Worm (Caenorhabditis elegans): Measurements from ENCODE around the gene F02C9.2.
A peak's percentile ranks its signal among the peaks of the same experiment; 100 is the strongest.

The F02C9.2 gene

DNA sequence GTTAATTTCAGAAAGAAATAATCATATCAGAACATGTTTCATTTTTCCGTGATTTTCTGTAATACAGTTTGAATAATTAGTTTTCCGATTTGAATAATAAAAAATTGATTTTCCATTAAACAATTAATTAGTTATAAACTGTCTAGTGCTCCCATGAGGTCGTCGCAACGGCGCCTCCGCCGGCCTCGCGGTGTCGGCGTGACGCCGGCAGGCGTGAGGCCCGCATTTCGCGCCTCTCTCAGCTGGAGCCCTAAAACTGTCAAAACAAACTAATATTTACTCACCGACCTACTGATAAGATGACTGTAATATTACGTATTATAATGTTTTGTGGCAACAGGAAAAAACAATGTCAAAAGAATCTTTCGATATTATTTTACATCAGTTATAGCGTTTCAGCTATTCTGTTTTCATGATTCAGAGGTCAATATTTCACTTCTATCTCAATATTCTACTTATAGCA, at the start of gene F02C9.2:
F02C9.2 (plus strand) TSS at position 413 of the 463 bp plus-strand sequence.
- TF ChIP-seq egrh-3 (GFP tag; IDR thresholded peaks at IDR 0.05) = peak; percentile 41; the same call in 1 of the 2 replicates
- TF ChIP-seq akir-1 (GFP tag; optimal IDR thresholded peaks at IDR 0.05) = no peak
- TF ChIP-seq zfh-2 (GFP tag; conservative IDR thresholded peaks at IDR 0.05) = peak; percentile 81
- TF ChIP-seq tlf-1 (GFP tag; optimal IDR thresholded peaks at IDR 0.05) = no peak

DNA sequence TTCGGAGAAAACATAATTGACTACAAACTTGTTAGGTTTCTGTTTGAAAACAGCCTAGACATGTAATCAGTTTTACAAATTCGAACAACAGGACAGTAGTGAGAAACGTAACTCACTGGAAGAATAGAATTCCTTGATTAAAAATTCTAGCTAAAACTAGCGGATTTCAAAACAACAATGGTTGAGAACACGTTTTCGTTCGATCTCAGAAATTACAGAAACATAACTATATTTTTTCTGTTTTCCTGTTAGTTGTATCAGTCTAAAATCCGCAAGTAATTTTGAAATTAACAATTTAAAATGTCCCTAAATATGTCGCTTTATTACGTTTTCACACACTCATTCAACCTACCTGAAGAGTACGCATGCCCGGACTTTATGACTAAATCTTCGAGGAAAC, 47.2 kb upstream of the F02C9.2 start, which contains the start of gene srt-8:
srt-8 (plus strand) TSS at position 301 of the 400 bp plus-strand sequence.
- no peak for TF ChIP-seq B0261.1 (tag; optimal IDR thresholded peaks at IDR 0.05)
- no peak for TF ChIP-seq F33H1.4 (GFP tag; IDR thresholded peaks at IDR 0.05)
- no peak for TF ChIP-seq aptf-2 (GFP tag; conservative IDR thresholded peaks at IDR 0.05)
- TF ChIP-seq dox-1 (GFP tag; IDR thresholded peaks at IDR 0.05) = no peak
- no peak for TF ChIP-seq K11D2.4 (GFP tag; IDR thresholded peaks at IDR 0.05)
- TF ChIP-seq nfya-2 (GFP tag; IDR thresholded peaks at IDR 0.05) = no peak
- TF ChIP-seq lin-40 (tag; optimal IDR thresholded peaks at IDR 0.05) = no peak
- no peak for TF ChIP-seq madf-6 (GFP tag; IDR thresholded peaks at IDR 0.05)
- no peak for TF ChIP-seq nhr-120 (GFP tag; IDR thresholded peaks at IDR 0.05)

DNA sequence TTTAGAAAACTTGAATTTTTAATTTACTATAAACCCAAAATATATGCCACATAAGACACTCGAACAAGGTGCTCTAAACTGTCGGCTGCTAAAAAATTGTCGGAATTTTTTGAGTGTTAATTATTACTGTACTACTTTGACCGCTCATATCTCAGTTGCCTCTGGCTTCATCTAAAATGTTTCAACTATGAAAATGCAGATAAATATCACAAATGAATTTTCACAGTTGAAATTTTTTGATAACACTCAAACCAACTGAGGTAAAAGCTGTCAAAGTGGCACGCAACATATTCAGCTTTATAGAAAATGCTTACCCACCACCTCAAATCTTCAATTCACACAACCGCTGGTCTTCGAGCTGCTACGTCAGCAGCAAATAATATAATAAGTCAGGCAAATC, 44.7 kb upstream of the F02C9.2 start, which contains the start of gene acs-21:
acs-21 (plus strand) TSS at position 301 of the 400 bp plus-strand sequence.
- no peak for TF ChIP-seq die-1 (tag; optimal IDR thresholded peaks at IDR 0.05)
- no peak for TF ChIP-seq lir-1 (GFP tag; conservative IDR thresholded peaks at IDR 0.05)
- TF ChIP-seq Y67H2A.10 (GFP tag; conservative IDR thresholded peaks at IDR 0.05) = no peak
- TF ChIP-seq B0336.3 (GFP tag; IDR thresholded peaks at IDR 0.05) = no peak
- no peak for TF ChIP-seq B0019.2 (GFP tag; conservative IDR thresholded peaks at IDR 0.05)
- TF ChIP-seq lin-54 (GFP tag; optimal IDR thresholded peaks at IDR 0.05) = no peak
- TF ChIP-seq sptf-2 (GFP tag; optimal IDR thresholded peaks at IDR 0.05) = no peak
- TF ChIP-seq hmg-20 (GFP tag; IDR thresholded peaks at IDR 0.05) = no peak
- TF ChIP-seq lsy-27 (tag; optimal IDR thresholded peaks at IDR 0.05; ENCODE audit: borderline replicate concordance, insufficient read depth) = no peak
- no peak for TF ChIP-seq bed-2 (GFP tag; IDR thresholded peaks at IDR 0.05)
- TF ChIP-seq ztf-28 (GFP tag; IDR thresholded peaks at IDR 0.05) = no peak
- no peak for TF ChIP-seq zfh-2 (GFP tag; conservative IDR thresholded peaks at IDR 0.05)
- no peak for TF ChIP-seq lin-35 (GFP tag; optimal IDR thresholded peaks at IDR 0.05)
- TF ChIP-seq rpc-1 (optimal IDR thresholded peaks at IDR 0.05) = no peak
- no peak for TF ChIP-seq rpc-1 (tag; optimal IDR thresholded peaks at IDR 0.05)
- no peak for TF ChIP-seq dox-1 (GFP tag; IDR thresholded peaks at IDR 0.05)
- no peak for TF ChIP-seq F52B5.7 (tag; optimal IDR thresholded peaks at IDR 0.05)
- TF ChIP-seq attf-6 (GFP tag; IDR thresholded peaks at IDR 0.05) = no peak
- TF ChIP-seq hrde-1 (tag; optimal IDR thresholded peaks at IDR 0.05; ENCODE audit: borderline replicate concordance) = no peak
- TF ChIP-seq C17E4.6 (GFP tag; IDR thresholded peaks at IDR 0.05) = no peak
- no peak for TF ChIP-seq hmg-1.2 (GFP tag; IDR thresholded peaks at IDR 0.05)

DNA sequence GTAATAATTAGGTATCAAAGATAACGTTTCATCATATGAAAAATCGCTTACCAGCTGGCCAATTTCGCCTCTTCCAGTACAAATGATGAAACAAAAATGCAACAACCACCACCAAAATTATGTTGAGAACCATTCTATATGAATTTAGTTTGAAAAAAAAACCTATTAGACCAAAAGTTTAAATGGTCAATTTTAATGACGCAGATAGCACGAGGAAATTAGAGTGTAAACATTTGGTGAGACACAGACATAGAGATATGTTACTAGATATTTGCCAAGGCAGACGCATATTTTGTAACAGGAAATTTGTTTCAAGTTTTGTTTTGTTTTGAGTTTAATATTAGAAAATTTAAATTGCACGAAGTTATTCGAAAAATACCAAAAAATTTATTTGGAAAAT, 39.2 kb upstream of the F02C9.2 start, which contains the start of gene cyp-33C9:
cyp-33C9 (minus strand) TSS at position 211 of the 400 bp plus-strand sequence.
- TF ChIP-seq die-1 (tag; optimal IDR thresholded peaks at IDR 0.05) (no peak), mes-4 (tag; optimal IDR thresholded peaks at IDR 0.05) (no peak), nhr-80 (tag; optimal IDR thresholded peaks at IDR 0.05) (peak; percentile 8), F33H1.4 (GFP tag; IDR thresholded peaks at IDR 0.05) (no peak), tbp1 (GFP tag; optimal IDR thresholded peaks at IDR 0.05) (no peak), Y95B8A.8 (GFP tag; IDR thresholded peaks at IDR 0.05) (no peak), hmg-1.2 (GFP tag; IDR thresholded peaks at IDR 0.05) (peak; percentile 34; the same call in 1 of the 2 replicates), efl-1 (GFP tag; optimal IDR thresholded peaks at IDR 0.05) (no peak)

Measured in whole organism, young adult.